Worm (Caenorhabditis elegans): ENCODE measurements around the gene T10D4.19.

DNA sequence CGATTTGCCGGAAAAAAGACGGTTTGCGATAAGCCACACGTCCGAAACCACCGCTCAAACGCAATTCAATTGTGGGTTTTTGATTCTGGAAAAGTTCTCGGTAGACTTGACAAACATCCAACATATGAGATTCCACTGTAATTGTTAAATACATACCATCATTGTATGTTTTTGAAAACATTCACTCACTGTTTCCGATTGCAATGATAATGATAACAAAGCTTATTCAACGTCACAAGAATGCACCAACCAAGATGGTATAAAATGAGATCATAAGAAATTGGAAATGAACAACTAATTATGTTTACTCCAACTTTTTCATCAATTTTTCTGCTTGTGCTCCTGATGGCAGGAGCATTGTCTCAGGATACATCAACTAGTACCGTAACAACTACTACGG lies 46.0 kb upstream of the T10D4.19 start, which contains the start of gene clec-122:
- TF ChIP-seq lin-11 (tag; optimal IDR thresholded peaks at IDR 0.05) = no peak
- TF ChIP-seq blmp-1 (tag; optimal IDR thresholded peaks at IDR 0.05; ENCODE audit: insufficient read depth) = no peak
- no peak for TF ChIP-seq nhr-237 (tag; optimal IDR thresholded peaks at IDR 0.05)
- no peak for TF ChIP-seq nhr-21 (tag; optimal IDR thresholded peaks at IDR 0.05)

Data from whole organism, L2 larva.